Fruit fly (Drosophila melanogaster) whole organism, adult: Measurements from ENCODE around the gene CG33947.

Experiments
- CG11617 ChIP-seq: fragments of 200-800 bp; sonication (Bioruptor generic); optimal IDR thresholded peaks from 2 replicates; lab custom pipeline; 2017; ENCODE audit warnings: mild to moderate bottlenecking, missing biosample characterization, missing genetic modification reagents, missing genetic modification characterization
- CG12768 ChIP-seq: fragments of 200-800 bp; sonication (Bioruptor generic); optimal IDR thresholded peaks from 2 replicates; lab custom pipeline; 2017; ENCODE audit warnings: missing biosample characterization, missing genetic modification characterization, mild to moderate bottlenecking, moderate library complexity, missing genetic modification reagents
- CG14711 ChIP-seq: fragments of 200-800 bp; sonication (Bioruptor generic); optimal IDR thresholded peaks from 2 replicates; lab custom pipeline; 2018; ENCODE audit warnings: missing biosample characterization, mild to moderate bottlenecking, missing genetic modification characterization, moderate library complexity
- CG1620 ChIP-seq: fragments of 200-800 bp; sonication (Bioruptor generic); optimal IDR thresholded peaks from 2 replicates; lab custom pipeline; 2016; ENCODE audit warnings: missing biosample characterization, missing genetic modification characterization
- CG33017 ChIP-seq: fragments of 200-800 bp; sonication (Bioruptor generic); optimal IDR thresholded peaks from 2 replicates; lab custom pipeline; 2018; ENCODE audit warnings: missing biosample characterization, mild to moderate bottlenecking, missing genetic modification characterization, moderate library complexity
- CG5204 ChIP-seq: fragments of 200-800 bp; sonication (Bioruptor generic); optimal IDR thresholded peaks from 2 replicates; lab custom pipeline; 2016; ENCODE audit warnings: missing biosample characterization, missing genetic modification characterization
- CG7045 ChIP-seq: fragments of 200-800 bp; sonication (Bioruptor generic); optimal IDR thresholded peaks from 2 replicates; lab custom pipeline; 2017; ENCODE audit warnings: missing biosample characterization, mild to moderate bottlenecking, missing genetic modification characterization
- CG7101 ChIP-seq: fragments of 200-800 bp; sonication (Bioruptor generic); optimal IDR thresholded peaks from 2 replicates; lab custom pipeline; 2018; ENCODE audit warnings: missing biosample characterization, mild to moderate bottlenecking, missing genetic modification characterization, moderate library complexity
- Clk ChIP-seq: fragments of 200-800 bp; sonication (Bioruptor generic); optimal IDR thresholded peaks from 2 replicates; lab custom pipeline; 2017; ENCODE audit warnings: missing biosample characterization, missing genetic modification characterization
- Crg-1 ChIP-seq: fragments of 200-800 bp; sonication (Bioruptor generic); optimal IDR thresholded peaks from 2 replicates; lab custom pipeline; 2016; ENCODE audit warnings: missing biosample characterization, missing genetic modification characterization
- Hr96 ChIP-seq: fragments of 200-800 bp; sonication (Bioruptor generic); optimal IDR thresholded peaks from 2 replicates; lab custom pipeline; 2016; ENCODE audit warnings: missing biosample characterization, missing genetic modification characterization
- Mnt ChIP-seq: fragments of 200-800 bp; sonication (Bioruptor generic); optimal IDR thresholded peaks from 2 replicates; lab custom pipeline; 2016; ENCODE audit warnings: missing biosample characterization, mild to moderate bottlenecking, missing genetic modification characterization
- bab1 ChIP-seq: fragments of 200-800 bp; sonication (Bioruptor generic); optimal IDR thresholded peaks from 3 replicates; lab custom pipeline; 2019; ENCODE audit warnings: missing biosample characterization, mild to moderate bottlenecking, missing genetic modification characterization, moderate library complexity
- cic ChIP-seq: fragments of 200-800 bp; sonication (Bioruptor generic); optimal IDR thresholded peaks from 2 replicates; lab custom pipeline; 2017; ENCODE audit warnings: missing biosample characterization, mild to moderate bottlenecking, missing genetic modification characterization, moderate library complexity
- cnc ChIP-seq, 2 experiments: fragments of >200 bp; optimal IDR thresholded peaks; 2 replicates each; lab custom pipeline; 2017
- kay ChIP-seq: fragments of 200-800 bp; sonication (Bioruptor generic); peaks from one replicate; lab custom pipeline; 2016; ENCODE audit warnings: missing biosample characterization, missing genetic modification characterization, borderline replicate concordance
- ovo ChIP-seq: fragments of 200-800 bp; sonication (Bioruptor generic); optimal IDR thresholded peaks from 2 replicates; lab custom pipeline; 2016; ENCODE audit warnings: missing biosample characterization, missing genetic modification characterization
- pad ChIP-seq: fragments of 200-800 bp; sonication (Bioruptor generic); optimal IDR thresholded peaks from 3 replicates; lab custom pipeline; 2017; ENCODE audit warnings: missing biosample characterization, missing genetic modification characterization, mild to moderate bottlenecking, moderate library complexity, missing genetic modification reagents
- tj ChIP-seq: fragments of 200-800 bp; sonication (Bioruptor generic); optimal IDR thresholded peaks from 3 replicates; lab custom pipeline; 2017; ENCODE audit warnings: missing biosample characterization, mild to moderate bottlenecking, missing genetic modification characterization, moderate library complexity
- toe ChIP-seq: fragments of 200-800 bp; sonication (Bioruptor generic); optimal IDR thresholded peaks from 2 replicates; lab custom pipeline; 2016; ENCODE audit warnings: missing biosample characterization, missing genetic modification characterization

The CG33947 gene

DNA sequence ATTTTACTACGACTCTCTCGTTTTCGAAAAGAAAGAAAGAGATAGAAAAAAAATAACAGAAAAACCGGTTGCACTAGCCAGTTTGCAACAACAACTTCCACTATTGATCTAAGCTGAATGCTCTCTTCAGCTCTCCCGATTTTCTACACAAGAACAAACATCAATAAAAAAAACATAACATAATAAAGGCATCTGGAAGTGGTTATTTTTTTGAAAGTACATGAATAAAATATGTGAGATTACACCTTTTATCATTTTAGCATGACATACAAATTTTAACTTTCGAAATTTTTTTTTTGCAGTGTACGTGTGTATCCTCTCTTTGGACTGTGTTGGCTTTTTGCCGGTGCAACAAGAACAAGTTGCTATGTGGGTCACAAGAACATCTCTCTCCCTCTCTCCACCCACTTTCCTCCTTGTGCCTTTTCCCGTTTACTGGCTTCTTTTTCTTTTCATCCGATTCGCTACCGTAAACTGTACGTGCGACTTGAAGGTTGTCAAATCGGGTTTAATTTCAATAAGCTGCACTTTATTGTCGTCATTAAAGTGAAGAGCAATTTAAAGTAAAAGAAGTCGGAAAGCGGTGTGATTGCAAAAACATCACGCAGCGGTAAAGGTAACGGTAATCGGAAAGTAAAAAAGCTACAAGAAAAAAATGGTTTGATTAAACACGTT lies 11.6 kb upstream of the CG33947 start:
- peak; percentile 94 for TF ChIP-seq CG7045
- TF ChIP-seq CG5204 (GFP tag; lab: Kevin White, UChicago) = no peak
- TF ChIP-seq kay (GFP tag; lab: Kevin White, UChicago) = peak; percentile 86
- no peak for TF ChIP-seq cnc (optimal IDR thresholded peaks at IDR 0.05; lab: Kevin White, UChicago)
- peak; percentile 82 for TF ChIP-seq cic
- TF ChIP-seq Hr96 (GFP tag; lab: Kevin White, UChicago) = no peak
- TF ChIP-seq Mnt (GFP tag; lab: Kevin White, UChicago) = peak; percentile 65
- peak; percentile 94 for TF ChIP-seq CG7101 (tag; lab: Kevin White, UChicago)
- no peak for TF ChIP-seq ovo (GFP tag; lab: Kevin White, UChicago)
- TF ChIP-seq tj (GFP tag; lab: Kevin White, UChicago) = peak; percentile 79
- peak; percentile 93 for TF ChIP-seq CG14711 (tag; lab: Kevin White, UChicago)
- peak; percentile 96 for TF ChIP-seq bab1 (GFP tag; lab: Kevin White, UChicago)
- TF ChIP-seq Clk (GFP tag; lab: Kevin White, UChicago) = peak; percentile 88
- TF ChIP-seq CG1620 (GFP tag; lab: Kevin White, UChicago) = peak; percentile 93
- no peak for TF ChIP-seq toe (GFP tag; lab: Kevin White, UChicago)
- TF ChIP-seq Crg-1 (GFP tag; lab: Kevin White, UChicago) = peak; percentile 93
- peak; percentile 95 for TF ChIP-seq CG11617 (GFP tag; lab: Kevin White, UChicago)
- peak; percentile 85 for TF ChIP-seq pad
- peak; percentile 96 for TF ChIP-seq CG33017
- peak; percentile 97 for TF ChIP-seq CG12768 (GFP tag; lab: Kevin White, UChicago)

DNA sequence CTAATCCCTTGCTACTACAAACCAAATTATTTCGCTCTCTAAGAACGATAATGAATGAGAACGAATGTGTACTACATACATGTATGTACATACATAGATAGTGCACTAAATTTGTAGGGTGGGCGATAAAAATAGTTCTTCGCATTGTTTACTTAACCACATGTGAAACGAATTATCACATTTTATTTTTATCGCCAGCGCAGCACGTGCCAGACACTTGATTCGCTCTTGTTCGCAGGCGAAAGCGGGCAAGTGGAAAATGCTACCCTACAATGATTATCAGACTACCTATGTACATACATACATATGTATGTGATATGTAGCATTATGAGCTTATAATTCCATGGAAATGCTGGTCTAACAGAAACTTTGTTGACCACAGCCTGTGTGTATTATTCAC lies 10.5 kb upstream of the CG33947 start:
- TF ChIP-seq Mnt (GFP tag; lab: Kevin White, UChicago) (peak; percentile 73), CG7045 (no peak), ovo (GFP tag; lab: Kevin White, UChicago) (no peak), pad (no peak), tj (GFP tag; lab: Kevin White, UChicago) (no peak), CG5204 (GFP tag; lab: Kevin White, UChicago) (no peak), bab1 (GFP tag; lab: Kevin White, UChicago) (no peak), toe (GFP tag; lab: Kevin White, UChicago) (no peak), CG14711 (tag; lab: Kevin White, UChicago) (peak; percentile 7), CG1620 (GFP tag; lab: Kevin White, UChicago) (no peak), CG12768 (GFP tag; lab: Kevin White, UChicago) (no peak), kay (GFP tag; lab: Kevin White, UChicago) (no peak), Clk (GFP tag; lab: Kevin White, UChicago) (no peak), cnc (optimal IDR thresholded peaks at IDR 0.05; lab: Kevin White, UChicago) (no peak), CG11617 (GFP tag; lab: Kevin White, UChicago) (no peak), CG7101 (tag; lab: Kevin White, UChicago) (no peak), Crg-1 (GFP tag; lab: Kevin White, UChicago) (no peak), CG33017 (no peak), cic (peak; percentile 26), Hr96 (GFP tag; lab: Kevin White, UChicago) (no peak)

DNA sequence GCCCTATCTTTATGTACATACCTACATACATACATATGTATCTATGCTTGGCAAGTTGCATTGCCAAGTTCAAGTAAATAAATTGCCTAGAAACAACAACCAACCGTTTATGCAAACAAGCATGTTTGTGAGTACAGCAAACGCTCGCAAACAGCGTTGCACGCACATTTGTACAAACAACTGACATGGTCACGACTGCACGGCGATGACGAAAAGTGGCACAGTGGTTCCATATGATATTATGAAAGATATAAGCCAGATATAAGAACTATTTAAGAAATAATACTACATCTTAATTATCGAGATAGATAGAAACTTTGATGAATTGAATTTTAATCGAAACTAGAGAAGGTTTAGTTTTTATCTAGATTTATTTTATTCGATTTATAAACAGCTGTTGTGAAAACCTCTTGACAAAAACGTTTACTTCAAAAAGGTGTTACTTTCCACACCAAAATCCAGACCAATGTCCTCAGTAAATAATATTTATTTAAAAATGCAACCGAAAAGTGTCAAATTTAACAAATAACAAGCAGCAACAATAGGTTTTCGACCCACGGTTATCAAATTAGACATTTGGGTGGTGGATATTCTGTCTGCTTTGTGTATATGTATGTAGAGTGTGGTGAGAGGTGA lies 6.4 kb upstream of the CG33947 start:
- TF ChIP-seq pad (peak; percentile 15), CG7101 (tag; lab: Kevin White, UChicago) (peak; percentile 47), bab1 (GFP tag; lab: Kevin White, UChicago) (peak; percentile 59), cnc (optimal IDR thresholded peaks at IDR 0.05; lab: Kevin White, UChicago) (no peak), CG11617 (GFP tag; lab: Kevin White, UChicago) (peak; percentile 77), kay (GFP tag; lab: Kevin White, UChicago) (peak; percentile 86), cic (no peak), tj (GFP tag; lab: Kevin White, UChicago) (peak; percentile 63), toe (GFP tag; lab: Kevin White, UChicago) (no peak), CG1620 (GFP tag; lab: Kevin White, UChicago) (no peak), CG33017 (peak; percentile 48), Mnt (GFP tag; lab: Kevin White, UChicago) (no peak), CG14711 (tag; lab: Kevin White, UChicago) (peak; percentile 29), CG5204 (GFP tag; lab: Kevin White, UChicago) (peak; percentile 50), CG7045 (peak; percentile 39)

DNA sequence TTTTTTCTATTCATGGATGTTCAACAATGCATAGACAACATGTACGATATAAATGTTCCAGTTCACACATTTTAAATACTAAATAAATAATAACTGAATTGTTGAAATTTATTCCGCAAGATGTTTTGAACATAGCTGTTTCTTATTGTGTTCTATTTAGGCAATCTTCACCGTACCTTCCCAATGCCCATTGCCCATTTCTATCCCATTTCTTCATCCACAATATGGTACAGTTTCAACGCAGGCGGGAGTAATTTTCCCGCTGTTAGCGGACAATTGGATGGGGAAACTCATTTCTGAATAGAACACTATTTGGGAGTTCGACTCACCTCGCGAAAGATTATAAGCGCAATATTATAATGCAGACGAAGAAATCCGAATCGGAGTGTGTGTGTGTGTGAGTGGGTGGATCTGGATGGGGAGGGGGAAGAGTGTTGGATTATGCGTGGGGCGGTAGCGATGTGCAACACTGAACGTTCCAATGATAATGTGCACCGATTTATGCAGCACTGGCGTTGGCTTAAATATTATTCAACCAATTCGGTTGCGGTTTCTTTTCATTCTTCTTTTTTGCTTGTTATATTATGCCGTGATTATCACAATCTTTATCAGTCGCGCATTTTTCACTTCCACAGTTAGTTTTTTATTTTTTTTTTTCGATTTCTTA lies 4.2 kb upstream of the CG33947 start:
- TF ChIP-seq CG33017 (peak; percentile 50), Clk (GFP tag; lab: Kevin White, UChicago) (peak; percentile 53), CG14711 (tag; lab: Kevin White, UChicago) (peak; percentile 54), tj (GFP tag; lab: Kevin White, UChicago) (peak; percentile 51), CG12768 (GFP tag; lab: Kevin White, UChicago) (peak; percentile 82), bab1 (GFP tag; lab: Kevin White, UChicago) (no peak), CG7045 (peak; percentile 56), Mnt (GFP tag; lab: Kevin White, UChicago) (peak; percentile 70), CG1620 (GFP tag; lab: Kevin White, UChicago) (peak; percentile 79), Hr96 (GFP tag; lab: Kevin White, UChicago) (peak; percentile 81), toe (GFP tag; lab: Kevin White, UChicago) (peak; percentile 75), cnc (optimal IDR thresholded peaks at IDR 0.05; lab: Kevin White, UChicago) (no peak), CG11617 (GFP tag; lab: Kevin White, UChicago) (peak; percentile 63), ovo (GFP tag; lab: Kevin White, UChicago) (peak; percentile 7), CG7101 (tag; lab: Kevin White, UChicago) (peak; percentile 78), kay (GFP tag; lab: Kevin White, UChicago) (peak; percentile 6), CG5204 (GFP tag; lab: Kevin White, UChicago) (peak; percentile 24), pad (peak; percentile 76), Crg-1 (GFP tag; lab: Kevin White, UChicago) (peak; percentile 90), cic (peak; percentile 82)
